Worm (Caenorhabditis elegans) whole organism, L1 larva: Measurements from ENCODE around the gene T22F3.12.

Experiments
- C16A3.4 ChIP-seq: fragments of 150-350 bp; optimal IDR thresholded peaks from 2 replicates; lab custom pipeline; 2014; ENCODE audit warnings: missing biosample characterization, missing genetic modification characterization
- F16B12.6 ChIP-seq: fragments of 150-350 bp; optimal IDR thresholded peaks from 2 replicates; lab custom pipeline; 2014; ENCODE audit warnings: missing biosample characterization, missing genetic modification characterization
- alr-1 ChIP-seq: fragments of 200-800 bp; sonication (Bioruptor generic); optimal IDR thresholded peaks from 2 replicates; lab custom pipeline; 2018; ENCODE audit warnings: borderline replicate concordance, mild to moderate bottlenecking, missing genetic modification characterization, missing compliant biosample characterization
- aly-2 ChIP-seq: fragments of 150-350 bp; optimal IDR thresholded peaks from 2 replicates; lab custom pipeline; 2014; ENCODE audit warnings: missing biosample characterization, missing genetic modification characterization
- ceh-8 ChIP-seq: fragments of 200-800 bp; sonication (Bioruptor generic); optimal IDR thresholded peaks from 2 replicates; lab custom pipeline; 2018; ENCODE audit warnings: mild to moderate bottlenecking, missing genetic modification characterization, moderate library complexity, missing compliant biosample characterization
- ets-5 ChIP-seq: fragments of 200-800 bp; sonication (Bioruptor generic); IDR thresholded peaks from 2 replicates; pipeline ENCODE4 v1.3.6; 2022; ENCODE audit warnings: missing genetic modification characterization, missing compliant biosample characterization
- hpl-2 ChIP-seq: fragments of 150-350 bp; optimal IDR thresholded peaks from 2 replicates; lab custom pipeline; 2014; ENCODE audit warnings: missing biosample characterization, missing genetic modification reagents, missing genetic modification characterization
- irx-1 ChIP-seq: sonication (generic microtip); optimal IDR thresholded peaks from 2 replicates; lab custom pipeline; 2016; ENCODE audit warnings: missing genetic modification characterization, missing compliant biosample characterization
- jun-1 ChIP-seq: fragments of 150-350 bp; optimal IDR thresholded peaks from 2 replicates; lab custom pipeline; 2014; ENCODE audit warnings: missing biosample characterization, missing genetic modification reagents, missing genetic modification characterization
- lin-13 ChIP-seq: fragments of 150-350 bp; optimal IDR thresholded peaks from 2 replicates; lab custom pipeline; 2014; ENCODE audit warnings: missing biosample characterization, missing genetic modification reagents, missing genetic modification characterization
- mef-2 ChIP-seq: fragments of 150-350 bp; optimal IDR thresholded peaks from 2 replicates; lab custom pipeline; 2014; ENCODE audit warnings: missing biosample characterization, missing genetic modification characterization
- nhr-11 ChIP-seq: fragments of 150-350 bp; optimal IDR thresholded peaks from 2 replicates; lab custom pipeline; 2014; ENCODE audit warnings: missing biosample characterization, missing genetic modification characterization
- nhr-71 ChIP-seq: sonication (generic microtip); optimal IDR thresholded peaks from 2 replicates; lab custom pipeline; 2016; ENCODE audit warnings: mild to moderate bottlenecking, missing genetic modification characterization, moderate library complexity, missing compliant biosample characterization
- nhr-76 ChIP-seq: sonication (generic microtip); optimal IDR thresholded peaks from 2 replicates; lab custom pipeline; 2017; ENCODE audit warnings: missing biosample characterization, missing genetic modification characterization
- nhr-84 ChIP-seq: sonication (generic microtip); optimal IDR thresholded peaks from 2 replicates; lab custom pipeline; 2017; ENCODE audit warnings: missing biosample characterization, missing genetic modification characterization
- nhr-85 ChIP-seq: sonication (generic microtip); peaks from one replicate; lab custom pipeline; 2016; ENCODE audit warnings: missing genetic modification characterization, inconsistent platforms, missing compliant biosample characterization
- rnt-1 ChIP-seq: sonication (generic microtip); optimal IDR thresholded peaks from 2 replicates; lab custom pipeline; 2016; ENCODE audit warnings: mild to moderate bottlenecking, missing genetic modification characterization, moderate library complexity, missing compliant biosample characterization
- skn-1 ChIP-seq: fragments of 150-350 bp; optimal IDR thresholded peaks from 2 replicates; lab custom pipeline; 2014; ENCODE audit warnings: missing biosample characterization, missing genetic modification characterization
- sox-4 ChIP-seq: sonication (generic microtip); optimal IDR thresholded peaks from 2 replicates; lab custom pipeline; 2016; ENCODE audit warnings: missing genetic modification characterization, missing compliant biosample characterization
- sup-37 ChIP-seq: fragments of 200-800 bp; sonication (Bioruptor generic); optimal IDR thresholded peaks from 2 replicates; lab custom pipeline; 2018; ENCODE audit warnings: mild to moderate bottlenecking, missing genetic modification characterization, missing compliant biosample characterization
- swsn-7 ChIP-seq: sonication (generic microtip); optimal IDR thresholded peaks from 2 replicates; lab custom pipeline; 2016; ENCODE audit warnings: missing genetic modification characterization, missing compliant biosample characterization
- tbx-2 ChIP-seq: sonication (generic microtip); optimal IDR thresholded peaks from 2 replicates; lab custom pipeline; 2016; ENCODE audit warnings: missing genetic modification characterization, missing compliant biosample characterization
- unc-30 ChIP-seq: sonication (generic microtip); optimal IDR thresholded peaks from 2 replicates; lab custom pipeline; 2017; ENCODE audit warnings: missing biosample characterization, missing genetic modification characterization
- zag-1 ChIP-seq: fragments of 150-350 bp; optimal IDR thresholded peaks from 2 replicates; lab custom pipeline; 2014; ENCODE audit warnings: missing biosample characterization, missing genetic modification characterization

The T22F3.12 gene

ce11 chrV:3543344-3543743, 48.7 kb downstream of the T22F3.12 start, which contains the start of gene nhr-222:
Gene nhr-222, minus strand, starts transcription at chrV:3543444.
- TF ChIP-seq nhr-84 (tag; lab: Kevin White, UChicago): no peak
- no peak for TF ChIP-seq skn-1 (tag; lab: Kevin White, UChicago)
- no peak for TF ChIP-seq swsn-7 (tag; lab: Kevin White, UChicago)
- no peak for TF ChIP-seq nhr-76 (tag; lab: Kevin White, UChicago)
- no peak for TF ChIP-seq nhr-11

DNA sequence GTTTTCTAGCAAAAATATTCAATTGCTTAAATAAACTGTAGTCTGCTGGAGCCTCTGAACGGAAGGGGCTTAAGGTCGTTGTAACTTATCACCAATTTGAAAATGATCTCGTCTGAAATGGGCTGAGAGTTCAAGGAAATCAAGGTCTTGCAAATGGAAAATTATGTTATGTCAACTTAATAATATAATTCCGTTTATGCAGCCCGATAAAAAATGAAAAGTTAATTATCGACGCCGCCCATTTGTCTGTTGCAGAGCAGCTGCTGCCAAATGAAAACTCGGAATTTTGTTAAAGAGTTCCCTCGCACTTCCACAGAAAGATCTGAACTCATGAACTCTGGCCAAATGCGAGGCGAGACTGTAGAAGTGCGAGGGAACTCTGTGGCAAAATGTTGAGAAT, 50.9 kb downstream of the T22F3.12 start, which contains the start of gene srbc-67:
Gene srbc-67, minus strand, starts transcription at position 101 of the 400 bp plus-strand sequence.
- TF ChIP-seq sup-37 (no peak), zag-1 (tag; lab: Kevin White, UChicago) (no peak), sox-4 (no peak), mef-2 (tag; lab: Kevin White, UChicago) (no peak), irx-1 (no peak), jun-1 (tag; lab: Kevin White, UChicago) (no peak), rnt-1 (tag; lab: Kevin White, UChicago) (no peak), alr-1 (tag; lab: Kevin White, UChicago) (no peak), tbx-2 (tag; lab: Kevin White, UChicago) (no peak), F16B12.6 (tag; lab: Kevin White, UChicago) (no peak), nhr-85 (no peak), nhr-71 (tag; lab: Kevin White, UChicago) (no peak), unc-30 (tag; lab: Kevin White, UChicago) (no peak), ets-5 (GFP tag; lab: Robert Waterston, UW) (no peak), hpl-2 (GFP tag; lab: Kevin White, UChicago) (no peak), C16A3.4 (no peak), ceh-8 (GFP tag; lab: Kevin White, UChicago) (no peak), aly-2 (tag; lab: Kevin White, UChicago) (no peak), lin-13 (GFP tag; lab: Kevin White, UChicago) (no peak)
- TF ChIP-seq, all 84 proteins: peak for 0
